Worm (Caenorhabditis elegans): Measurements from ENCODE around the gene B0464.9.

The B0464.9 gene

ce11 chrIII:9507799-9508198 lies 42.2 kb downstream of the B0464.9 start, which contains the start of gene vha-14:
Gene vha-14, plus strand, starts transcription at chrIII:9508100.
- TF ChIP-seq fos-1 (tag; optimal IDR thresholded peaks at IDR 0.05) (no peak), elt-2 (tag; optimal IDR thresholded peaks at IDR 0.05) (peak; percentile 28), nhr-12 (tag; optimal IDR thresholded peaks at IDR 0.05) (no peak), nhr-25 (tag; optimal IDR thresholded peaks at IDR 0.05) (peak; percentile 56), sea-2 (GFP tag; optimal IDR thresholded peaks at IDR 0.05) (no peak), lsy-12 (tag; optimal IDR thresholded peaks at IDR 0.05) (no peak), lin-39 (tag; optimal IDR thresholded peaks at IDR 0.05) (peak; percentile 55), nhr-43 (tag; optimal IDR thresholded peaks at IDR 0.05; ENCODE audit: poor library complexity, severe bottlenecking) (no peak), snpc-4 (tag; optimal IDR thresholded peaks at IDR 0.05) (peak; percentile 8), eor-1 (tag; optimal IDR thresholded peaks at IDR 0.05) (no peak), tbx-2 (tag; optimal IDR thresholded peaks at IDR 0.05) (no peak), elt-3 (tag; optimal IDR thresholded peaks at IDR 0.05) (no peak), jun-1 (tag; optimal IDR thresholded peaks at IDR 0.05) (no peak), elt-1 (tag; optimal IDR thresholded peaks at IDR 0.05) (no peak), ceh-28 (tag; optimal IDR thresholded peaks at IDR 0.05) (peak; percentile 6), ama-1 (optimal IDR thresholded peaks at IDR 0.05) (peak; percentile 3), lin-15B (tag; optimal IDR thresholded peaks at IDR 0.05) (peak; percentile 78), pqm-1 (tag; optimal IDR thresholded peaks at IDR 0.05) (peak; percentile 31), nfya-1 (tag; optimal IDR thresholded peaks at IDR 0.05; ENCODE audit: insufficient read depth) (peak; percentile 73), ztf-11 (tag; optimal IDR thresholded peaks at IDR 0.05) (no peak), pha-4 (tag; optimal IDR thresholded peaks at IDR 0.05) (peak; percentile 70), hmg-11 (tag; optimal IDR thresholded peaks at IDR 0.05) (peak; percentile 40), nhr-77 (tag; optimal IDR thresholded peaks at IDR 0.05) (no peak), nhr-28 (tag; optimal IDR thresholded peaks at IDR 0.05) (no peak), nhr-23 (tag; optimal IDR thresholded peaks at IDR 0.05) (peak; percentile 8), zag-1 (tag; optimal IDR thresholded peaks at IDR 0.05) (no peak), egl-27 (tag; optimal IDR thresholded peaks at IDR 0.05) (no peak), nhr-67 (tag; optimal IDR thresholded peaks at IDR 0.05) (no peak), egl-5 (tag; optimal IDR thresholded peaks at IDR 0.05) (no peak), nhr-11 (tag; optimal IDR thresholded peaks at IDR 0.05) (no peak)

ce11 chrIII:9509764-9510370 lies 44.3 kb downstream of the B0464.9 start:
- TF ChIP-seq nfya-1 (tag; optimal IDR thresholded peaks at IDR 0.05; ENCODE audit: insufficient read depth) (peak; percentile 31), ztf-4 (tag; optimal IDR thresholded peaks at IDR 0.05) (peak; percentile 47), nhr-43 (tag; optimal IDR thresholded peaks at IDR 0.05; ENCODE audit: poor library complexity, severe bottlenecking) (peak; percentile 50), lsy-12 (tag; optimal IDR thresholded peaks at IDR 0.05) (peak; percentile 49), ama-1 (optimal IDR thresholded peaks at IDR 0.05) (peak; percentile 78), nhr-23 (tag; optimal IDR thresholded peaks at IDR 0.05) (peak; percentile 3), elt-1 (tag; optimal IDR thresholded peaks at IDR 0.05) (no peak), nhr-25 (tag; optimal IDR thresholded peaks at IDR 0.05) (no peak), tbx-2 (tag; optimal IDR thresholded peaks at IDR 0.05) (peak; percentile 28), pha-4 (tag; optimal IDR thresholded peaks at IDR 0.05) (peak; percentile 3), elt-2 (tag; optimal IDR thresholded peaks at IDR 0.05) (peak; percentile 29), jun-1 (tag; optimal IDR thresholded peaks at IDR 0.05) (no peak), skn-1 (tag; optimal IDR thresholded peaks at IDR 0.05) (no peak), sea-2 (GFP tag; optimal IDR thresholded peaks at IDR 0.05) (no peak), nhr-77 (tag; optimal IDR thresholded peaks at IDR 0.05) (peak; percentile 59)

ce11 chrIII:9511055-9511520 lies 45.5 kb downstream of the B0464.9 start, which contains the start of gene F55H2.5:
Gene F55H2.5, plus strand, starts transcription at chrIII:9511470.
- peak; percentile 18 for TF ChIP-seq nfya-1 (tag; optimal IDR thresholded peaks at IDR 0.05; ENCODE audit: insufficient read depth)
- TF ChIP-seq skn-1 (tag; optimal IDR thresholded peaks at IDR 0.05) = no peak
- no peak for TF ChIP-seq nhr-67 (tag; optimal IDR thresholded peaks at IDR 0.05)
- no peak for TF ChIP-seq unc-62 (GFP tag; optimal IDR thresholded peaks at IDR 0.05)
- TF ChIP-seq nhr-43 (tag; optimal IDR thresholded peaks at IDR 0.05; ENCODE audit: poor library complexity, severe bottlenecking) = no peak
- TF ChIP-seq R02D3.7 (tag; optimal IDR thresholded peaks at IDR 0.05) = no peak
- peak; percentile 43 for TF ChIP-seq ama-1 (optimal IDR thresholded peaks at IDR 0.05)
- no peak for TF ChIP-seq fkh-10 (GFP tag; optimal IDR thresholded peaks at IDR 0.05)
- TF ChIP-seq ztf-4 (tag; optimal IDR thresholded peaks at IDR 0.05) = no peak
- TF ChIP-seq lin-15B (tag; optimal IDR thresholded peaks at IDR 0.05) = peak; percentile 2
- TF ChIP-seq nhr-77 (tag; optimal IDR thresholded peaks at IDR 0.05) = no peak
- peak; percentile 31 for TF ChIP-seq hmg-11 (tag; optimal IDR thresholded peaks at IDR 0.05)
- TF ChIP-seq ceh-9 (tag; optimal IDR thresholded peaks at IDR 0.05) = no peak
- TF ChIP-seq nhr-28 (tag; optimal IDR thresholded peaks at IDR 0.05) = no peak
- TF ChIP-seq nhr-25 (tag; optimal IDR thresholded peaks at IDR 0.05) = no peak
- TF ChIP-seq elt-1 (tag; optimal IDR thresholded peaks at IDR 0.05) = no peak
- TF ChIP-seq pha-4 (tag; optimal IDR thresholded peaks at IDR 0.05) = peak; percentile 5

Measured in whole organism, L3 larva.